Worm (Caenorhabditis elegans): Measurements from ENCODE around the gene C33G8.2.

DNA sequence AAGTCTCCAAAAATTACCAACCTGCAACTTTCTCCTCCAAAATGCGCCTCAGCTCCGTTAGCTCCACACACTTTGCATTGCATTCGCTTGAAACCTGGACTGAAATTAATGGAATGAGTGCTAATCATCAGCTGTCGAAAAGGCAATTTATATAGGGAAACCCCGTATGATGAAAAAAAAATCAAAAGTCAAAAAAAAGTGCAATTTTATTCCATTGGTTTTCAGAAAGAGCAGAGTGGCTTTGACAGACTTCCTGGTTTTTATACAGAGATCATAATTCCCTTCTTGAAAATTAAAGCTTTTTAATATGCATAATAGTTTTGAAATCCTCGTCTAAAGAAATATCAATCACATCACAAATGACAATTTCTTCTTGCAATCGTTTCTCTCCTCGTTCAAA lies 21.9 kb upstream of the C33G8.2 start, which contains the start of gene nhr-139:
- TF ChIP-seq ztf-23 (GFP tag; IDR thresholded peaks at IDR 0.05) (no peak), flt-1 (GFP tag; IDR thresholded peaks at IDR 0.05) (no peak), klf-2 (GFP tag; conservative IDR thresholded peaks at IDR 0.05) (no peak), med-1 (GFP tag; optimal IDR thresholded peaks at IDR 0.05; ENCODE audit: insufficient read depth) (no peak), tab-1 (GFP tag; IDR thresholded peaks at IDR 0.05) (no peak)
